Worm (Caenorhabditis elegans): ENCODE results near the gene C12D5.9.

ce11 chrV:7705316-7705715, 15.5 kb upstream of the C12D5.9 start, which contains the start of gene srw-3:
- TF ChIP-seq ref-2 (tag; optimal IDR thresholded peaks at IDR 0.05) = no peak
- no peak for TF ChIP-seq unc-55 (GFP tag; optimal IDR thresholded peaks at IDR 0.05)

Measured in whole organism, late embryonic.